Worm (Caenorhabditis elegans): ENCODE data around the gene C07E3.3.

Gene C07E3.3

DNA sequence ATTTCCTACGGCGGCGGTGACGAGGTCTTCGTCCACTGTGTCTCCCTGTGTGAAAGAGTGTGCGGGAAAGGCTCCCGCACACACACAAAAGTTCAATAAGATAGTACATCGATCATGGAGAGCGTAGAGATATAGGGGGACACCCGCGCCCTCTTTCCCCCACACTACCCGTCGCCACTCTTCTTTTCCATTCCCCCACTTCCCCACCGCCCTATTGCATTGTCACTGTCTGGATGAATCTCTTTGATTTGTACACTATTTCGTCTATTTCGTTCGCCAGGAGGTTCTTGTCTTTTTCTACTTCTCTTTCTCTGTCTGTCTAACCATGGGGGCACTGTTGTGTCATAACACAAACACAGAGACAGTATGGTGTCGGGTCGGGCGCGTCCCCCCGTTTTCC, 24.9 kb upstream of the C07E3.3 start (continued):
- no peak for TF ChIP-seq ztf-6 (GFP tag; IDR thresholded peaks at IDR 0.05)
- TF ChIP-seq lag-1 (GFP tag; IDR thresholded peaks at IDR 0.05): no peak
- no peak for TF ChIP-seq nhr-27 (tag; optimal IDR thresholded peaks at IDR 0.05)
- peak; percentile 64; the same call in 1 of the 2 replicates for TF ChIP-seq Y56A3A.18 (GFP tag; IDR thresholded peaks at IDR 0.05)
- no peak for TF ChIP-seq F37B4.10 (GFP tag; IDR thresholded peaks at IDR 0.05)
- no peak for TF ChIP-seq C17E4.6 (GFP tag; IDR thresholded peaks at IDR 0.05)
- TF ChIP-seq sea-2 (GFP tag; IDR thresholded peaks at IDR 0.05): no peak
- no peak for TF ChIP-seq him-1 (tag; optimal IDR thresholded peaks at IDR 0.05)
- peak; percentile 26 for TF ChIP-seq attf-5 (GFP tag; optimal IDR thresholded peaks at IDR 0.05)
- TF ChIP-seq lin-26 (GFP tag; IDR thresholded peaks at IDR 0.05): no peak
- 0 out of 2 replicates have a peak, but pooled peaks have one; percentile 39 for TF ChIP-seq hsf-1 (GFP tag; IDR thresholded peaks at IDR 0.05)
- TF ChIP-seq Y79H2A.3 (GFP tag; conservative IDR thresholded peaks at IDR 0.05): no peak
- TF ChIP-seq zim-3 (tag; optimal IDR thresholded peaks at IDR 0.05): no peak
- peak; percentile 11 for TF ChIP-seq ZK185.1 (tag; optimal IDR thresholded peaks at IDR 0.05; ENCODE audit: poor library complexity, severe bottlenecking)
- TF ChIP-seq snpc-1.1 (tag; optimal IDR thresholded peaks at IDR 0.05; ENCODE audit: insufficient read depth): no peak
- no peak for TF ChIP-seq T07F8.4 (tag; optimal IDR thresholded peaks at IDR 0.05)
- TF ChIP-seq C06A6.2 (GFP tag; conservative IDR thresholded peaks at IDR 0.05): no peak
- peak; percentile 18 for TF ChIP-seq ceh-27 (GFP tag; optimal IDR thresholded peaks at IDR 0.05)
- TF ChIP-seq tlf-1 (GFP tag; optimal IDR thresholded peaks at IDR 0.05): no peak
- no peak for TF ChIP-seq tbx-9 (tag; optimal IDR thresholded peaks at IDR 0.05; ENCODE audit: borderline replicate concordance)
- TF ChIP-seq nfyb-1 (GFP tag; IDR thresholded peaks at IDR 0.05): no peak
- TF ChIP-seq unc-130 (GFP tag; optimal IDR thresholded peaks at IDR 0.05): no peak
- TF ChIP-seq lsy-27 (tag; optimal IDR thresholded peaks at IDR 0.05; ENCODE audit: borderline replicate concordance, insufficient read depth): no peak
- TF ChIP-seq lsl-1 (GFP tag; optimal IDR thresholded peaks at IDR 0.05): no peak
- TF ChIP-seq ekl-4 (GFP tag; IDR thresholded peaks at IDR 0.05): no peak
- TF ChIP-seq F52B5.7 (tag; optimal IDR thresholded peaks at IDR 0.05): no peak
- no peak for TF ChIP-seq hrde-1 (tag; optimal IDR thresholded peaks at IDR 0.05; ENCODE audit: borderline replicate concordance)
- TF ChIP-seq B0035.1 (tag; optimal IDR thresholded peaks at IDR 0.05): no peak
- no peak for TF ChIP-seq ceh-58 (GFP tag; IDR thresholded peaks at IDR 0.05)
- no peak for TF ChIP-seq atf-7 (tag; optimal IDR thresholded peaks at IDR 0.05)
- TF ChIP-seq rpc-1 (optimal IDR thresholded peaks at IDR 0.05): no peak
- TF ChIP-seq rpc-1 (tag; optimal IDR thresholded peaks at IDR 0.05): no peak
- TF ChIP-seq ceh-40 (GFP tag; IDR thresholded peaks at IDR 0.05): no peak
- TF ChIP-seq B0261.1 (tag; optimal IDR thresholded peaks at IDR 0.05): no peak
- TF ChIP-seq chd-7 (tag; optimal IDR thresholded peaks at IDR 0.05): peak; percentile 51
- no peak for TF ChIP-seq mxl-1 (tag; optimal IDR thresholded peaks at IDR 0.05)
- no peak; the same call in 1 of the 2 replicates for TF ChIP-seq B0336.3 (GFP tag; IDR thresholded peaks at IDR 0.05)
- no peak for TF ChIP-seq bed-1 (GFP tag; IDR thresholded peaks at IDR 0.05)
- TF ChIP-seq ztf-3 (GFP tag; optimal IDR thresholded peaks at IDR 0.05): no peak
- TF ChIP-seq cebp-1 (GFP tag; IDR thresholded peaks at IDR 0.05): peak; percentile 31; the same call in 1 of the 2 replicates
- peak; percentile 67 for TF ChIP-seq cebp-1 (tag; optimal IDR thresholded peaks at IDR 0.05)
- peak; percentile 65; the same call in 1 of the 2 replicates for TF ChIP-seq hmg-1.2 (GFP tag; IDR thresholded peaks at IDR 0.05)
- no peak for TF ChIP-seq attf-3 (GFP tag; conservative IDR thresholded peaks at IDR 0.05)
- TF ChIP-seq mes-4 (tag; optimal IDR thresholded peaks at IDR 0.05): no peak
- TF ChIP-seq let-607 (tag; optimal IDR thresholded peaks at IDR 0.05): no peak
- no peak for TF ChIP-seq nhr-90 (tag; optimal IDR thresholded peaks at IDR 0.05)
- TF ChIP-seq snpc-1.3 (tag; optimal IDR thresholded peaks at IDR 0.05; ENCODE audit: insufficient read depth): no peak
- 0 out of 2 replicates have a peak, but pooled peaks have one; percentile 45 for TF ChIP-seq let-526 (GFP tag; IDR thresholded peaks at IDR 0.05)
- TF ChIP-seq efl-1 (GFP tag; optimal IDR thresholded peaks at IDR 0.05): no peak

Data from whole organism, young adult.